Fruit fly (Drosophila melanogaster) whole organism, embryonic: ENCODE data around the gene CG8100.
A peak's percentile ranks its signal among the peaks of the same experiment; 100 is the strongest.

Source experiments
- Adf1 ChIP-seq: fragments of 200-800 bp; sonication (Bioruptor generic); IDR thresholded peaks from 2 replicates; pipeline ENCODE4 v1.3.6; 2022; ENCODE audit warnings: missing biosample characterization, missing genetic modification characterization
- CG10565 ChIP-seq: fragments of 200-800 bp; sonication (Bioruptor generic); optimal IDR thresholded peaks from 3 replicates; lab custom pipeline; 2016; ENCODE audit warnings: missing biosample characterization, mild to moderate bottlenecking, missing genetic modification characterization
- CG10654 ChIP-seq: fragments of 200-800 bp; sonication (Bioruptor generic); optimal IDR thresholded peaks from 2 replicates; lab custom pipeline; 2016; ENCODE audit warnings: missing biosample characterization, missing genetic modification characterization
- CG11504 ChIP-seq: fragments of 200-800 bp; sonication (Bioruptor generic); optimal IDR thresholded peaks from 3 replicates; lab custom pipeline; 2019; ENCODE audit warnings: missing biosample characterization, mild to moderate bottlenecking, missing genetic modification characterization, moderate library complexity
- CG12236 ChIP-seq: fragments of 200-800 bp; sonication (Bioruptor generic); optimal IDR thresholded peaks from 2 replicates; lab custom pipeline; 2016; ENCODE audit warnings: missing biosample characterization, missing genetic modification characterization
- CG12299 ChIP-seq: fragments of 200-800 bp; sonication (Bioruptor generic); optimal IDR thresholded peaks from 2 replicates; lab custom pipeline; 2018; ENCODE audit warnings: missing biosample characterization, mild to moderate bottlenecking, missing genetic modification characterization
- CG12391 ChIP-seq: fragments of 200-800 bp; sonication (Bioruptor generic); optimal IDR thresholded peaks from 3 replicates; lab custom pipeline; 2018; ENCODE audit warnings: missing biosample characterization, mild to moderate bottlenecking, missing genetic modification characterization, moderate library complexity
- CG12744 ChIP-seq: fragments of 200-800 bp; sonication (Bioruptor generic); optimal IDR thresholded peaks from 2 replicates; lab custom pipeline; 2016; ENCODE audit warnings: missing biosample characterization, missing genetic modification characterization
- CG12769 ChIP-seq: fragments of 200-800 bp; sonication (Bioruptor generic); optimal IDR thresholded peaks from 2 replicates; lab custom pipeline; 2019; ENCODE audit warnings: missing biosample characterization, mild to moderate bottlenecking, missing genetic modification characterization, moderate library complexity
- CG13775 ChIP-seq: fragments of 200-800 bp; sonication (Bioruptor generic); optimal IDR thresholded peaks from 3 replicates; lab custom pipeline; 2017; ENCODE audit warnings: missing biosample characterization, mild to moderate bottlenecking, missing genetic modification characterization
- CG15601 ChIP-seq: fragments of 200-800 bp; sonication (Bioruptor generic); optimal IDR thresholded peaks from 3 replicates; lab custom pipeline; 2019; ENCODE audit warnings: missing biosample characterization, mild to moderate bottlenecking, missing genetic modification characterization, moderate library complexity
- CG1647 ChIP-seq: fragments of 200-800 bp; sonication (Bioruptor generic); optimal IDR thresholded peaks from 3 replicates; lab custom pipeline; 2016; ENCODE audit warnings: missing biosample characterization, missing genetic modification characterization
- CG17802 ChIP-seq: fragments of 200-800 bp; sonication (Bioruptor generic); optimal IDR thresholded peaks from 2 replicates; lab custom pipeline; 2018; ENCODE audit warnings: missing biosample characterization, mild to moderate bottlenecking, missing genetic modification characterization, moderate library complexity
- CG18476 ChIP-seq: fragments of 200-800 bp; sonication (Bioruptor generic); optimal IDR thresholded peaks from 2 replicates; lab custom pipeline; 2016; ENCODE audit warnings: missing biosample characterization, mild to moderate bottlenecking, missing genetic modification characterization
- CG2129 ChIP-seq: fragments of 200-800 bp; sonication (Bioruptor generic); IDR thresholded peaks from 2 replicates; pipeline ENCODE4 v1.3.6; 2022; ENCODE audit warnings: missing biosample characterization, missing genetic modification characterization; ENCODE audit not compliant: partially characterized antibody
- CG32767 ChIP-seq: fragments of 200-800 bp; sonication (Bioruptor generic); IDR thresholded peaks from 2 replicates; pipeline ENCODE4 v1.3.6; 2022; ENCODE audit warnings: missing biosample characterization, missing genetic modification characterization
- CG3407 ChIP-seq: fragments of 200-800 bp; sonication (Bioruptor generic); optimal IDR thresholded peaks from 2 replicates; lab custom pipeline; 2018; ENCODE audit warnings: missing biosample characterization, mild to moderate bottlenecking, missing genetic modification characterization
- CG3726 ChIP-seq: fragments of 200-800 bp; sonication (Bioruptor generic); IDR thresholded peaks from 3 replicates; pipeline ENCODE4, ENCODE4 v1.3.6; 2022; ENCODE audit warnings: missing biosample characterization, missing genetic modification characterization
- CG42726 ChIP-seq: fragments of 200-800 bp; sonication (Bioruptor generic); IDR thresholded peaks from 2 replicates; pipeline ENCODE4 v1.3.6; 2022; ENCODE audit warnings: missing biosample characterization, missing genetic modification characterization; ENCODE audit not compliant: partially characterized antibody
- CG6654 ChIP-seq: fragments of 200-800 bp; sonication (Bioruptor generic); optimal IDR thresholded peaks from 2 replicates; lab custom pipeline; 2017; ENCODE audit warnings: missing biosample characterization, mild to moderate bottlenecking, missing genetic modification characterization
- CG6765 ChIP-seq: fragments of 200-800 bp; sonication (Bioruptor generic); optimal IDR thresholded peaks from 3 replicates; lab custom pipeline; 2017; ENCODE audit warnings: missing biosample characterization, mild to moderate bottlenecking, missing genetic modification characterization
- CG7928 ChIP-seq: fragments of 200-800 bp; sonication (Bioruptor generic); optimal IDR thresholded peaks from 2 replicates; lab custom pipeline; 2017; ENCODE audit warnings: missing biosample characterization, mild to moderate bottlenecking, missing genetic modification characterization
- CG7963 ChIP-seq: fragments of 200-800 bp; sonication (Bioruptor generic); IDR thresholded peaks from 3 replicates; pipeline ENCODE4 v1.3.6; 2022; ENCODE audit warnings: missing biosample characterization, missing genetic modification characterization; ENCODE audit not compliant: partially characterized antibody
- CG8388 ChIP-seq: fragments of 200-800 bp; sonication (Bioruptor generic); optimal IDR thresholded peaks from 2 replicates; lab custom pipeline; 2019; ENCODE audit warnings: missing biosample characterization, mild to moderate bottlenecking, missing genetic modification characterization, moderate library complexity
- CG9215 ChIP-seq: fragments of 200-800 bp; sonication (Bioruptor generic); IDR thresholded peaks from 2 replicates; pipeline ENCODE4 v1.3.6; 2022; ENCODE audit warnings: missing biosample characterization, missing genetic modification characterization
- CG9876 ChIP-seq: fragments of 200-800 bp; sonication (Bioruptor generic); optimal IDR thresholded peaks from 2 replicates; lab custom pipeline; 2016; ENCODE audit warnings: missing biosample characterization, missing genetic modification characterization
- Doc3 ChIP-seq: fragments of 200-800 bp; sonication (Bioruptor generic); IDR thresholded peaks from 3 replicates; pipeline ENCODE4 v1.3.6; 2022; ENCODE audit warnings: missing biosample characterization, missing genetic modification characterization; ENCODE audit not compliant: partially characterized antibody
- E2f2 ChIP-seq: fragments of 200-800 bp; sonication (Bioruptor generic); IDR thresholded peaks from 2 replicates; pipeline ENCODE4 v1.3.6; 2022; ENCODE audit warnings: missing biosample characterization, missing genetic modification characterization
- Ets65A ChIP-seq: fragments of 200-800 bp; sonication (Bioruptor generic); peaks from one replicate; lab custom pipeline; 2016; ENCODE audit warnings: missing biosample characterization, missing genetic modification characterization
- HLH54F ChIP-seq: fragments of 200-800 bp; sonication (Bioruptor generic); optimal IDR thresholded peaks from 3 replicates; lab custom pipeline; 2016; ENCODE audit warnings: missing biosample characterization, missing genetic modification characterization
- Hey ChIP-seq: fragments of 200-800 bp; sonication (Bioruptor generic); optimal IDR thresholded peaks from 3 replicates; lab custom pipeline; 2018; ENCODE audit warnings: missing biosample characterization, mild to moderate bottlenecking, missing genetic modification characterization
- HmgZ ChIP-seq: fragments of 200-800 bp; sonication (Bioruptor generic); optimal IDR thresholded peaks from 2 replicates; lab custom pipeline; 2018; ENCODE audit warnings: missing biosample characterization, mild to moderate bottlenecking, missing genetic modification characterization
- Scr ChIP-seq: fragments of 200-800 bp; sonication (Bioruptor generic); IDR thresholded peaks from 2 replicates; pipeline ENCODE4 v1.3.6; 2022; ENCODE audit warnings: missing biosample characterization, missing genetic modification characterization; ENCODE audit not compliant: partially characterized antibody
- Taf1 ChIP-seq: fragments of 200-800 bp; sonication (Bioruptor generic); IDR thresholded peaks from 2 replicates; pipeline ENCODE4 v1.3.6; 2022; ENCODE audit warnings: missing biosample characterization, missing genetic modification characterization
- cad ChIP-seq: fragments of >200 bp; optimal IDR thresholded peaks from 2 replicates; lab custom pipeline; 2017; ENCODE audit warnings: missing biosample characterization, missing genetic modification characterization
- chn ChIP-seq: fragments of 200-800 bp; sonication (Bioruptor generic); optimal IDR thresholded peaks from 2 replicates; lab custom pipeline; 2016; ENCODE audit warnings: missing biosample characterization, missing genetic modification characterization
- danr ChIP-seq: fragments of 200-800 bp; sonication (Bioruptor generic); IDR thresholded peaks from 2 replicates; pipeline ENCODE4 v1.3.6; 2022; ENCODE audit warnings: missing biosample characterization, missing genetic modification characterization
- dimm ChIP-seq: fragments of 200-800 bp; sonication (Bioruptor generic); IDR thresholded peaks from 2 replicates; pipeline ENCODE4 v1.3.6; 2022; ENCODE audit warnings: missing biosample characterization, missing genetic modification characterization
- emc ChIP-seq: fragments of 200-800 bp; sonication (Bioruptor generic); optimal IDR thresholded peaks from 2 replicates; lab custom pipeline; 2016; ENCODE audit warnings: missing biosample characterization, missing genetic modification characterization
- esg ChIP-seq: fragments of 200-800 bp; sonication (Bioruptor generic); conservative IDR thresholded peaks from 2 replicates; pipeline ENCODE4 v1.3.6; 2022; ENCODE audit warnings: missing biosample characterization, missing genetic modification characterization
- fu2 ChIP-seq: fragments of 200-800 bp; sonication (Bioruptor generic); optimal IDR thresholded peaks from 2 replicates; lab custom pipeline; 2016; ENCODE audit warnings: missing biosample characterization, missing genetic modification characterization
- gfzf ChIP-seq: fragments of 200-800 bp; sonication (Bioruptor generic); optimal IDR thresholded peaks from 2 replicates; lab custom pipeline; 2016; ENCODE audit warnings: missing biosample characterization, mild to moderate bottlenecking, missing genetic modification characterization, moderate library complexity
- grn ChIP-seq: fragments of 200-800 bp; sonication (Bioruptor generic); optimal IDR thresholded peaks from 3 replicates; lab custom pipeline; 2017; ENCODE audit warnings: missing biosample characterization, missing genetic modification characterization
- gsb ChIP-seq: fragments of 200-800 bp; sonication (Bioruptor generic); IDR thresholded peaks from 2 replicates; pipeline ENCODE4 v1.3.6; 2022; ENCODE audit warnings: missing biosample characterization, missing genetic modification characterization
- ken ChIP-seq: fragments of 200-800 bp; sonication (Bioruptor generic); IDR thresholded peaks from 3 replicates; pipeline ENCODE4 v1.3.6; 2022; ENCODE audit warnings: missing biosample characterization, missing genetic modification characterization
- prd ChIP-seq, 3 experiments: fragments of >200 bp in 2 of 3; fragments of 200-800 bp in 1 of 3; sonication (Bioruptor generic) in 1 of 3; optimal IDR thresholded peaks in 2 of 3; IDR thresholded peaks in 1 of 3; 2 replicates in 2 of 3; 3 replicates in 1 of 3; pipeline versions ENCODE4 v1.3.6 to Lab custom; 2017 to 2022; ENCODE audit warnings: missing biosample characterization in 1 of 3, missing genetic modification characterization in 1 of 3
- salm ChIP-seq: fragments of 200-800 bp; sonication (Bioruptor generic); optimal IDR thresholded peaks from 2 replicates; lab custom pipeline; 2018; ENCODE audit warnings: missing biosample characterization, mild to moderate bottlenecking, missing genetic modification characterization
- schlank ChIP-seq: fragments of 200-800 bp; sonication (Bioruptor generic); optimal IDR thresholded peaks from 2 replicates; lab custom pipeline; 2018; ENCODE audit warnings: missing biosample characterization, mild to moderate bottlenecking, missing genetic modification characterization
- slbo ChIP-seq: fragments of 200-800 bp; sonication (Bioruptor generic); IDR thresholded peaks from 2 replicates; pipeline ENCODE4 v1.3.6; 2022; ENCODE audit warnings: missing biosample characterization, missing genetic modification characterization
- sr ChIP-seq: fragments of 200-800 bp; sonication (Bioruptor generic); IDR thresholded peaks from 3 replicates; pipeline ENCODE4 v1.3.6; 2022; ENCODE audit warnings: missing biosample characterization, missing genetic modification characterization
- vvl ChIP-seq: fragments of 200-800 bp; sonication (Bioruptor generic); IDR thresholded peaks from 2 replicates; pipeline ENCODE4 v1.3.6; 2022; ENCODE audit warnings: missing biosample characterization, missing genetic modification characterization

The CG8100 gene

DNA sequence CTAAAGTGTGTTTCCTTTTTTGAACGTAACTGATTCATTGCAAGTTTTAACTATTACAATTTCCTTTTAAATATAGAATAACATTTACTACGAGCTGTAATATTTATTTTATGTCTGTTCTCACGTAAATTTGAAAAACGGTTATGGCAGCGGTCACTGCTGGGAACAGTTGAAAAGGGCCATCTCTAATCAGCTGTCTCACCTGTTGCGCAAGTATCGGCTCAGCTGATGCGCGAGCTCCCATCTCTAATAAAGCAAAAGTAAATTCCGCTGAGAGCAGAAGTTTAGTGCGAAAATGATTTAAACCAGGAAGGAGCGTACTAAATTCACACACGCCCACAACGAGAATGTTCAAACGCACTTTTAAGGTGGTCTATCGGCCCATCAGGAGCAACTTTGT, 11.8 kb upstream of the CG8100 start, which contains the start of gene Pex1 (continued):
- TF ChIP-seq emc (no peak), HLH54F (GFP tag; lab: Kevin White, UChicago) (no peak), CG18476 (no peak), prd (optimal IDR thresholded peaks at IDR 0.05; lab: Kevin White, UChicago) (no peak), prd (GFP tag; IDR thresholded peaks at IDR 0.05; lab: Robert Waterston, UW) (0 out of 3 replicates have a peak, but pooled peaks have one; percentile 18), fu2 (no peak), CG1647 (GFP tag; lab: Kevin White, UChicago) (no peak), CG11504 (tag; lab: Kevin White, UChicago) (no peak), CG6654 (GFP tag; lab: Kevin White, UChicago) (no peak), dimm (no peak), CG12391 (tag; lab: Kevin White, UChicago) (peak; percentile 30), Taf1 (no peak), grn (no peak), CG15601 (tag; lab: Kevin White, UChicago) (no peak), CG10565 (GFP tag; lab: Kevin White, UChicago) (no peak), chn (no peak), CG7963 (GFP tag; lab: Robert Waterston, UW) (no peak; the same call in 2 of the 3 replicates), Scr (GFP tag; lab: Robert Waterston, UW) (peak; percentile 87), HmgZ (peak; percentile 37), gsb (no peak), cad (GFP tag; lab: Kevin White, UChicago) (no peak), CG8388 (GFP tag; lab: Kevin White, UChicago) (no peak), CG6765 (GFP tag; lab: Kevin White, UChicago) (no peak), ken (GFP tag; lab: Robert Waterston, UW) (peak; percentile 47; the same call in 1 of the 3 replicates), CG9215 (no peak), Doc3 (GFP tag; lab: Robert Waterston, UW) (peak; percentile 73), CG17802 (no peak), CG2129 (GFP tag; lab: Robert Waterston, UW) (peak; percentile 50), danr (no peak), salm (no peak), Hey (tag; lab: Kevin White, UChicago) (no peak), CG9876 (GFP tag; lab: Kevin White, UChicago) (no peak), CG12769 (tag; lab: Kevin White, UChicago) (no peak), esg (GFP tag; lab: Robert Waterston, UW) (no peak), CG7928 (no peak), CG12236 (GFP tag; lab: Kevin White, UChicago) (no peak), Ets65A (GFP tag; lab: Kevin White, UChicago) (no peak), CG10654 (GFP tag; lab: Kevin White, UChicago) (peak; percentile 0), CG12299 (tag; lab: Kevin White, UChicago) (no peak), E2f2 (GFP tag; lab: Robert Waterston, UW) (peak; percentile 74), CG13775 (GFP tag; lab: Kevin White, UChicago) (no peak), CG3726 (GFP tag; lab: Robert Waterston, UW) (no peak), gfzf (GFP tag; lab: Kevin White, UChicago) (no peak), Adf1 (no peak), CG32767 (GFP tag; lab: Robert Waterston, UW) (no peak), slbo (GFP tag; lab: Robert Waterston, UW) (peak; percentile 45; the same call in 1 of the 2 replicates), vvl (GFP tag; lab: Robert Waterston, UW) (peak; percentile 39; the same call in 1 of the 2 replicates), schlank (no peak), CG12744 (GFP tag; lab: Kevin White, UChicago) (no peak), CG3407 (GFP tag; lab: Kevin White, UChicago) (no peak), sr (GFP tag; lab: Robert Waterston, UW) (no peak), CG42726 (peak; percentile 70; the same call in 1 of the 2 replicates)
